Worm (Caenorhabditis elegans): ENCODE data around the gene ssp-34.

The ssp-34 gene

DNA sequence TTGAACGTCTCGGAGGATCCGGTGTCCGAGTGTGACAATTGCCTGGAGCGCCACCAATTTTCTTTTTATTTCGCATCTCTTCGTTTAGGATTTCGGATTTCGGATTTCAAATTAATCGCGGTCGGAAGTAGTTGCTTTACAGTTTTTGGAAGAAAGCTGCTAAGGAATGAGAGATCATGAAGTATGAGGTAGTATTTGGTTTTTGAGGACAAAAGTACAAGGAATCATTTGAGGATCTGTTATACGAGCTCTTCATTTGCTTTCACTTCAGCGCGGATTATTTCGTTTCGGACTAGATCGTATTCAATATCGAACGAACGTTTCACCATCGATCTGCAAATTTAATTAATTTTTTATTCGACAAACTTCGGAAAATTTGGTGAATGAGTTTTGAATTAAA is 38.7 kb downstream of the ssp-34 start, which contains the start of gene R102.11:
Gene R102.11 (minus strand): TSS at position 101 of the 400 bp plus-strand sequence.
- TF ChIP-seq efl-1 (optimal IDR thresholded peaks at IDR 0.05) (no peak), efl-1 (GFP tag; optimal IDR thresholded peaks at IDR 0.05 in 1 of 2) (no peak), lin-35 (GFP tag; optimal IDR thresholded peaks at IDR 0.05) (no peak), pax-3 (tag; optimal IDR thresholded peaks at IDR 0.05) (no peak), C16A3.4 (tag; optimal IDR thresholded peaks at IDR 0.05) (no peak), ztf-11 (tag; optimal IDR thresholded peaks at IDR 0.05) (no peak), unc-86 (tag; optimal IDR thresholded peaks at IDR 0.05) (no peak), ceh-82 (tag; optimal IDR thresholded peaks at IDR 0.05) (no peak), ceh-8 (GFP tag; optimal IDR thresholded peaks at IDR 0.05) (no peak)

DNA sequence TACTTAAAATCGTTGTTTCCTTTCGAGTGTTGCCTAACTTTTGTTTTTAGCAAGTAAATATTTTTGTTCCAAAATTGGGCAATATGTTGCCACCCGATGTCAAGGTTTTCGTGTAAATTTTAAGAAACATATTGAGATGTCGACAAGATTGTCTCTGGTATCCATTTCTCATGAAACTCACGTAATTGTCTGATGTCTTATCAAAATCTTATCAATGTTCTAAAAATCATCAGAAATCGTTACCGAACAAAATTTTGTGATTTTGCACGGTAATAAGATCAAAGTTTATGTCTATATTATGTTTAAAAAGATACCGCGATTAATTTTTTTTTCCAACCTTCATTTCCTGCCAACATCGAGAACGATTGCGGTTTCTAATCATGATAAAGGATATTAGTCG is 39.4 kb downstream of the ssp-34 start:
- TF ChIP-seq sup-37 (GFP tag; optimal IDR thresholded peaks at IDR 0.05) (no peak), isw-1 (GFP tag; IDR thresholded peaks at IDR 0.05) (no peak), mdl-1 (tag; optimal IDR thresholded peaks at IDR 0.05) (no peak), swsn-7 (tag; optimal IDR thresholded peaks at IDR 0.05) (no peak), skn-1 (tag; optimal IDR thresholded peaks at IDR 0.05) (no peak), C34B4.2 (tag; optimal IDR thresholded peaks at IDR 0.05) (no peak), ztf-11 (tag; optimal IDR thresholded peaks at IDR 0.05) (no peak), unc-130 (tag; optimal IDR thresholded peaks at IDR 0.05) (no peak), nhr-12 (tag; optimal IDR thresholded peaks at IDR 0.05) (no peak), blmp-1 (tag; optimal IDR thresholded peaks at IDR 0.05) (no peak), nhr-28 (tag; optimal IDR thresholded peaks at IDR 0.05) (no peak), unc-30 (tag; optimal IDR thresholded peaks at IDR 0.05) (no peak), nhr-19 (GFP tag; conservative IDR thresholded peaks at IDR 0.05) (no peak)

- TF ChIP-seq vab-15 (tag; optimal IDR thresholded peaks at IDR 0.05) = no peak
- no peak for TF ChIP-seq hlh-17 (GFP tag; optimal IDR thresholded peaks at IDR 0.05; ENCODE audit: borderline replicate concordance)
- TF ChIP-seq nhr-28 (tag; optimal IDR thresholded peaks at IDR 0.05) = no peak
- no peak for TF ChIP-seq dsc-1 (tag; optimal IDR thresholded peaks at IDR 0.05)
Measured at ce11 chrIV:10698486-10698885, 39.9 kb downstream of the ssp-34 start.

- peak; percentile 75 for TF ChIP-seq snu-23 (GFP tag; optimal IDR thresholded peaks at IDR 0.05)
- no peak for TF ChIP-seq fkh-4 (tag; optimal IDR thresholded peaks at IDR 0.05; ENCODE audit: borderline replicate concordance)
- TF ChIP-seq xbp-1 (tag; optimal IDR thresholded peaks at IDR 0.05) = peak; percentile 46
- TF ChIP-seq unc-86 (tag; optimal IDR thresholded peaks at IDR 0.05) = peak; percentile 23
- peak; percentile 32 for TF ChIP-seq elt-2 (tag; optimal IDR thresholded peaks at IDR 0.05)
- peak; percentile 80 for TF ChIP-seq rnt-1 (tag; optimal IDR thresholded peaks at IDR 0.05)
- no peak for TF ChIP-seq fkh-10 (GFP tag; optimal IDR thresholded peaks at IDR 0.05)
- peak; percentile 40 for TF ChIP-seq lir-3 (tag; optimal IDR thresholded peaks at IDR 0.05; ENCODE audit: poor library complexity)
- no peak for TF ChIP-seq ztf-4 (tag; optimal IDR thresholded peaks at IDR 0.05)
- no peak for TF ChIP-seq tlp-1 (tag; optimal IDR thresholded peaks at IDR 0.05)
- TF ChIP-seq jun-1 (tag; optimal IDR thresholded peaks at IDR 0.05) = peak; percentile 84
- no peak for TF ChIP-seq unc-30 (tag; optimal IDR thresholded peaks at IDR 0.05)
- TF ChIP-seq dpl-1 (GFP tag; optimal IDR thresholded peaks at IDR 0.05) = peak; percentile 82 to 88 (median 85)
- no peak for TF ChIP-seq mab-9 (GFP tag; IDR thresholded peaks at IDR 0.05)
- peak; percentile 53 for TF ChIP-seq lin-13 (GFP tag; optimal IDR thresholded peaks at IDR 0.05)
- no peak for TF ChIP-seq sox-4 (tag; optimal IDR thresholded peaks at IDR 0.05)
- no peak for TF ChIP-seq aly-2 (tag; optimal IDR thresholded peaks at IDR 0.05)
- peak; percentile 68 for TF ChIP-seq fkh-8 (tag; optimal IDR thresholded peaks at IDR 0.05)
- TF ChIP-seq mep-1 (tag; optimal IDR thresholded peaks at IDR 0.05) = peak; percentile 67
- peak; percentile 22 for TF ChIP-seq irx-1 (tag; optimal IDR thresholded peaks at IDR 0.05)
- no peak for TF ChIP-seq efl-3 (GFP tag; optimal IDR thresholded peaks at IDR 0.05)
- TF ChIP-seq isw-1 (GFP tag; IDR thresholded peaks at IDR 0.05) = peak; percentile 7; the same call in 1 of the 2 replicates
- peak; percentile 67 for TF ChIP-seq nhr-11 (tag; optimal IDR thresholded peaks at IDR 0.05)
- TF ChIP-seq snpc-4 (tag; optimal IDR thresholded peaks at IDR 0.05) = peak; percentile 66
- peak; percentile 97 for TF ChIP-seq lin-14 (GFP tag; optimal IDR thresholded peaks at IDR 0.05)
- peak; percentile 71 for TF ChIP-seq skn-1 (tag; optimal IDR thresholded peaks at IDR 0.05)
Measured at ce11 chrIV:10697022-10697979, 41.1 kb downstream of the ssp-34 start, which contains the start of gene allo-1. allo-1 (minus strand) TSS chrIV:10697072.
